Fruit fly (Drosophila melanogaster): ENCODE data around the gene CG7564.

dm6 chr3L:17504538-17504937, 9.6 kb upstream of the CG7564 start:
- TF ChIP-seq Myc (optimal IDR thresholded peaks at IDR 0.05) (no peak), CG9705 (GFP tag; optimal IDR thresholded peaks at IDR 0.05) (no peak), sv (GFP tag; optimal IDR thresholded peaks at IDR 0.05) (no peak), foxo (GFP tag; optimal IDR thresholded peaks at IDR 0.05) (no peak), jim (GFP tag; optimal IDR thresholded peaks at IDR 0.05) (no peak), Dif (GFP tag; optimal IDR thresholded peaks at IDR 0.05; ENCODE audit: partially characterized antibody) (no peak), sage (GFP tag; optimal IDR thresholded peaks at IDR 0.05) (no peak)
